Fruit fly (Drosophila melanogaster) whole organism, adult: Measurements from ENCODE around the gene CG7120.

ENCODE experiments used
- CG11617 ChIP-seq: fragments of 200-800 bp; sonication (Bioruptor generic); optimal IDR thresholded peaks from 2 replicates; lab custom pipeline; 2017; ENCODE audit warnings: mild to moderate bottlenecking, missing biosample characterization, missing genetic modification reagents, missing genetic modification characterization
- CG12768 ChIP-seq: fragments of 200-800 bp; sonication (Bioruptor generic); optimal IDR thresholded peaks from 2 replicates; lab custom pipeline; 2017; ENCODE audit warnings: missing biosample characterization, missing genetic modification characterization, mild to moderate bottlenecking, moderate library complexity, missing genetic modification reagents
- CG14711 ChIP-seq: fragments of 200-800 bp; sonication (Bioruptor generic); optimal IDR thresholded peaks from 2 replicates; lab custom pipeline; 2018; ENCODE audit warnings: missing biosample characterization, mild to moderate bottlenecking, missing genetic modification characterization, moderate library complexity
- CG1620 ChIP-seq: fragments of 200-800 bp; sonication (Bioruptor generic); optimal IDR thresholded peaks from 2 replicates; lab custom pipeline; 2016; ENCODE audit warnings: missing biosample characterization, missing genetic modification characterization
- CG33017 ChIP-seq: fragments of 200-800 bp; sonication (Bioruptor generic); optimal IDR thresholded peaks from 2 replicates; lab custom pipeline; 2018; ENCODE audit warnings: missing biosample characterization, mild to moderate bottlenecking, missing genetic modification characterization, moderate library complexity
- CG5204 ChIP-seq: fragments of 200-800 bp; sonication (Bioruptor generic); optimal IDR thresholded peaks from 2 replicates; lab custom pipeline; 2016; ENCODE audit warnings: missing biosample characterization, missing genetic modification characterization
- CG7045 ChIP-seq: fragments of 200-800 bp; sonication (Bioruptor generic); optimal IDR thresholded peaks from 2 replicates; lab custom pipeline; 2017; ENCODE audit warnings: missing biosample characterization, mild to moderate bottlenecking, missing genetic modification characterization
- CG7101 ChIP-seq: fragments of 200-800 bp; sonication (Bioruptor generic); optimal IDR thresholded peaks from 2 replicates; lab custom pipeline; 2018; ENCODE audit warnings: missing biosample characterization, mild to moderate bottlenecking, missing genetic modification characterization, moderate library complexity
- Clk ChIP-seq: fragments of 200-800 bp; sonication (Bioruptor generic); optimal IDR thresholded peaks from 2 replicates; lab custom pipeline; 2017; ENCODE audit warnings: missing biosample characterization, missing genetic modification characterization
- Crg-1 ChIP-seq: fragments of 200-800 bp; sonication (Bioruptor generic); optimal IDR thresholded peaks from 2 replicates; lab custom pipeline; 2016; ENCODE audit warnings: missing biosample characterization, missing genetic modification characterization
- Hr96 ChIP-seq: fragments of 200-800 bp; sonication (Bioruptor generic); optimal IDR thresholded peaks from 2 replicates; lab custom pipeline; 2016; ENCODE audit warnings: missing biosample characterization, missing genetic modification characterization
- Mnt ChIP-seq: fragments of 200-800 bp; sonication (Bioruptor generic); optimal IDR thresholded peaks from 2 replicates; lab custom pipeline; 2016; ENCODE audit warnings: missing biosample characterization, mild to moderate bottlenecking, missing genetic modification characterization
- bab1 ChIP-seq: fragments of 200-800 bp; sonication (Bioruptor generic); optimal IDR thresholded peaks from 3 replicates; lab custom pipeline; 2019; ENCODE audit warnings: missing biosample characterization, mild to moderate bottlenecking, missing genetic modification characterization, moderate library complexity
- cic ChIP-seq: fragments of 200-800 bp; sonication (Bioruptor generic); optimal IDR thresholded peaks from 2 replicates; lab custom pipeline; 2017; ENCODE audit warnings: missing biosample characterization, mild to moderate bottlenecking, missing genetic modification characterization, moderate library complexity
- cnc ChIP-seq, 2 experiments: fragments of >200 bp; optimal IDR thresholded peaks; 2 replicates each; lab custom pipeline; 2017
- kay ChIP-seq: fragments of 200-800 bp; sonication (Bioruptor generic); peaks from one replicate; lab custom pipeline; 2016; ENCODE audit warnings: missing biosample characterization, missing genetic modification characterization, borderline replicate concordance
- ovo ChIP-seq: fragments of 200-800 bp; sonication (Bioruptor generic); optimal IDR thresholded peaks from 2 replicates; lab custom pipeline; 2016; ENCODE audit warnings: missing biosample characterization, missing genetic modification characterization
- pad ChIP-seq: fragments of 200-800 bp; sonication (Bioruptor generic); optimal IDR thresholded peaks from 3 replicates; lab custom pipeline; 2017; ENCODE audit warnings: missing biosample characterization, missing genetic modification characterization, mild to moderate bottlenecking, moderate library complexity, missing genetic modification reagents
- tj ChIP-seq: fragments of 200-800 bp; sonication (Bioruptor generic); optimal IDR thresholded peaks from 3 replicates; lab custom pipeline; 2017; ENCODE audit warnings: missing biosample characterization, mild to moderate bottlenecking, missing genetic modification characterization, moderate library complexity
- toe ChIP-seq: fragments of 200-800 bp; sonication (Bioruptor generic); optimal IDR thresholded peaks from 2 replicates; lab custom pipeline; 2016; ENCODE audit warnings: missing biosample characterization, missing genetic modification characterization

The CG7120 gene

dm6 chr3L:8394132-8394531, 1.7 kb upstream of the CG7120 start:
- no peak for TF ChIP-seq CG7045 (GFP tag; lab: Kevin White, UChicago)
- TF ChIP-seq Crg-1 (GFP tag; lab: Kevin White, UChicago) = no peak
- TF ChIP-seq tj (GFP tag; lab: Kevin White, UChicago) = no peak
- no peak for TF ChIP-seq Hr96 (GFP tag; lab: Kevin White, UChicago)
- TF ChIP-seq CG14711 (tag; lab: Kevin White, UChicago) = no peak
- TF ChIP-seq toe = no peak
- TF ChIP-seq kay (GFP tag; lab: Kevin White, UChicago) = no peak
- no peak for TF ChIP-seq pad (GFP tag; lab: Kevin White, UChicago)
- TF ChIP-seq ovo (GFP tag; lab: Kevin White, UChicago) = no peak
- TF ChIP-seq CG12768 = no peak
- TF ChIP-seq Mnt = no peak
- TF ChIP-seq CG11617 (GFP tag; lab: Kevin White, UChicago) = no peak
- no peak for TF ChIP-seq CG1620

dm6 chr3L:8394944-8395343, 856 bp upstream of the CG7120 start:
- TF ChIP-seq cic (GFP tag; lab: Kevin White, UChicago) (no peak), bab1 (GFP tag; lab: Kevin White, UChicago) (no peak), CG14711 (tag; lab: Kevin White, UChicago) (no peak), pad (GFP tag; lab: Kevin White, UChicago) (no peak), CG33017 (no peak), Hr96 (GFP tag; lab: Kevin White, UChicago) (no peak), CG1620 (no peak), CG7101 (tag; lab: Kevin White, UChicago) (no peak), CG7045 (GFP tag; lab: Kevin White, UChicago) (no peak), cnc (optimal IDR thresholded peaks at IDR 0.05; lab: Kevin White, UChicago) (no peak), toe (no peak), tj (GFP tag; lab: Kevin White, UChicago) (no peak), ovo (GFP tag; lab: Kevin White, UChicago) (no peak), Crg-1 (GFP tag; lab: Kevin White, UChicago) (no peak)

dm6 chr3L:8396187-8396586, 387 bp downstream of the CG7120 start:
- TF ChIP-seq CG5204 (no peak), Mnt (no peak), Hr96 (GFP tag; lab: Kevin White, UChicago) (no peak), tj (GFP tag; lab: Kevin White, UChicago) (peak; percentile 95)

dm6 chr3L:8398763-8399445, 3.1 kb downstream of the CG7120 start:
- no peak for TF ChIP-seq Clk (GFP tag; lab: Kevin White, UChicago)
- no peak for TF ChIP-seq Mnt
- TF ChIP-seq cic (GFP tag; lab: Kevin White, UChicago) = peak; percentile 36
- peak; percentile 96 for TF ChIP-seq bab1 (GFP tag; lab: Kevin White, UChicago)
- no peak for TF ChIP-seq toe
- TF ChIP-seq CG12768 = peak; percentile 74
- peak; percentile 71 for TF ChIP-seq pad (GFP tag; lab: Kevin White, UChicago)
- TF ChIP-seq kay (GFP tag; lab: Kevin White, UChicago) = peak; percentile 21
- TF ChIP-seq tj (GFP tag; lab: Kevin White, UChicago) = peak; percentile 95
- TF ChIP-seq ovo (GFP tag; lab: Kevin White, UChicago) = no peak
- TF ChIP-seq CG1620 = peak; percentile 48
- TF ChIP-seq Crg-1 (GFP tag; lab: Kevin White, UChicago) = peak; percentile 60
- TF ChIP-seq CG7101 (tag; lab: Kevin White, UChicago) = peak; percentile 87
- TF ChIP-seq CG11617 (GFP tag; lab: Kevin White, UChicago) = peak; percentile 68
- no peak for TF ChIP-seq Hr96 (GFP tag; lab: Kevin White, UChicago)
- TF ChIP-seq CG7045 (GFP tag; lab: Kevin White, UChicago) = peak; percentile 13
- peak; percentile 85 for TF ChIP-seq CG33017
- TF ChIP-seq cnc (optimal IDR thresholded peaks at IDR 0.05; lab: Kevin White, UChicago) = no peak
- peak; percentile 86 for TF ChIP-seq CG14711 (tag; lab: Kevin White, UChicago)
- peak; percentile 48 for TF ChIP-seq CG5204

- TF ChIP-seq cnc (optimal IDR thresholded peaks at IDR 0.05; lab: Kevin White, UChicago) = no peak
- peak; percentile 43 for TF ChIP-seq Mnt
- peak; percentile 55 for TF ChIP-seq cic (GFP tag; lab: Kevin White, UChicago)
- no peak for TF ChIP-seq toe
- TF ChIP-seq CG14711 (tag; lab: Kevin White, UChicago) = no peak
- peak; percentile 52 for TF ChIP-seq bab1 (GFP tag; lab: Kevin White, UChicago)
- TF ChIP-seq CG5204 = no peak
- no peak for TF ChIP-seq CG7101 (tag; lab: Kevin White, UChicago)
Observed at dm6 chr3L:8405123-8405522, 9.3 kb downstream of the CG7120 start, which contains the start of the genes Tpt, mkg-p and CG13667. TSS of gene Tpt (minus strand) at chr3L:8405277. TSS of gene mkg-p (minus strand) at chr3L:8405277. TSS of gene CG13667 (plus strand) at chr3L:8405454.

- TF ChIP-seq CG7045 (GFP tag; lab: Kevin White, UChicago) (no peak), Hr96 (GFP tag; lab: Kevin White, UChicago) (no peak), CG7101 (tag; lab: Kevin White, UChicago) (peak; percentile 15), toe (no peak), cic (GFP tag; lab: Kevin White, UChicago) (no peak), Crg-1 (GFP tag; lab: Kevin White, UChicago) (no peak), ovo (GFP tag; lab: Kevin White, UChicago) (peak; percentile 8), CG12768 (no peak), cnc (optimal IDR thresholded peaks at IDR 0.05; lab: Kevin White, UChicago) (no peak), CG5204 (no peak), CG14711 (tag; lab: Kevin White, UChicago) (peak; percentile 21), bab1 (GFP tag; lab: Kevin White, UChicago) (no peak), CG11617 (GFP tag; lab: Kevin White, UChicago) (peak; percentile 1), pad (GFP tag; lab: Kevin White, UChicago) (no peak), Mnt (peak; percentile 12), CG33017 (no peak), CG1620 (no peak), tj (GFP tag; lab: Kevin White, UChicago) (no peak), kay (GFP tag; lab: Kevin White, UChicago) (no peak)
Observed at dm6 chr3L:8411439-8411897, 15.7 kb downstream of the CG7120 start, which contains the start of gene Exo70. TSS of gene Exo70 (plus strand) at chr3L:8411851.
